Worm (Caenorhabditis elegans) whole organism, young adult: ENCODE results near the gene srw-34.

Source experiments
- B0035.1 ChIP-seq: sonication (generic microtip); optimal IDR thresholded peaks from 2 replicates; lab custom pipeline; 2016; ENCODE audit warnings: missing genetic modification characterization, mild to moderate bottlenecking, missing compliant biosample characterization, missing genotype, missing genetic modification reagents
- B0261.1 ChIP-seq: sonication (generic microtip); optimal IDR thresholded peaks from 2 replicates; lab custom pipeline; 2016; ENCODE audit warnings: mild to moderate bottlenecking, missing genetic modification characterization, moderate library complexity, missing compliant biosample characterization
- C17E4.6 ChIP-seq: fragments of 200-800 bp; sonication (Bioruptor generic); IDR thresholded peaks from 2 replicates; pipeline ENCODE4 v1.3.6; 2022; ENCODE audit warnings: missing genetic modification reagents, missing genetic modification characterization, missing compliant biosample characterization
- F22D6.2 ChIP-seq: sonication (generic microtip); optimal IDR thresholded peaks from 2 replicates; lab custom pipeline; 2016; ENCODE audit warnings: mild to moderate bottlenecking, missing genetic modification characterization, missing compliant biosample characterization
- F33H1.4 ChIP-seq: fragments of 200-800 bp; sonication (Bioruptor generic); IDR thresholded peaks from 2 replicates; pipeline ENCODE4 v1.3.6; 2022; ENCODE audit warnings: missing genetic modification reagents, missing genetic modification characterization, missing compliant biosample characterization
- F37B4.10 ChIP-seq: fragments of 200-800 bp; sonication (Bioruptor generic); IDR thresholded peaks from 2 replicates; pipeline ENCODE4 v1.3.6; 2022; ENCODE audit warnings: missing genetic modification characterization, missing compliant biosample characterization
- F39B2.1 ChIP-seq: fragments of 200-800 bp; sonication (Bioruptor generic); IDR thresholded peaks from 2 replicates; pipeline ENCODE4 v1.3.6; 2022; ENCODE audit warnings: missing genetic modification reagents, missing genetic modification characterization, missing compliant biosample characterization
- F49E8.2 ChIP-seq: sonication (generic microtip); optimal IDR thresholded peaks from 3 replicates; lab custom pipeline; 2017; ENCODE audit warnings: missing genetic modification characterization, mild to moderate bottlenecking, missing compliant biosample characterization, antibody characterized with exemption, moderate library complexity; ENCODE audit not compliant: insufficient read depth
- F57C9.4 ChIP-seq: sonication (generic microtip); optimal IDR thresholded peaks from 2 replicates; lab custom pipeline; 2017; ENCODE audit warnings: mild to moderate bottlenecking, missing genetic modification characterization, missing compliant biosample characterization
- K12H6.12 ChIP-seq: fragments of 200-800 bp; sonication (Bioruptor generic); optimal IDR thresholded peaks from 2 replicates; lab custom pipeline; 2018; ENCODE audit warnings: mild to moderate bottlenecking, missing genetic modification characterization, missing compliant biosample characterization
- T07F8.4 ChIP-seq: sonication (generic microtip); optimal IDR thresholded peaks from 2 replicates; lab custom pipeline; 2016; ENCODE audit warnings: mild to moderate bottlenecking, missing genetic modification characterization, moderate library complexity, missing compliant biosample characterization
- T26A5.8 ChIP-seq: sonication (generic microtip); optimal IDR thresholded peaks from 2 replicates; lab custom pipeline; 2016; ENCODE audit warnings: missing genetic modification characterization, missing compliant biosample characterization
- ZK185.1 ChIP-seq: sonication (generic microtip); optimal IDR thresholded peaks from 2 replicates; lab custom pipeline; 2016; ENCODE audit warnings: mild to moderate bottlenecking, missing genetic modification characterization, missing compliant biosample characterization; ENCODE audit not compliant: poor library complexity, severe bottlenecking
- akir-1 ChIP-seq: fragments of 200-800 bp; sonication (Bioruptor generic); optimal IDR thresholded peaks from 2 replicates; lab custom pipeline; 2018; ENCODE audit warnings: mild to moderate bottlenecking, missing genetic modification characterization, moderate library complexity, missing compliant biosample characterization
- aptf-2 ChIP-seq: fragments of 200-800 bp; sonication (Bioruptor generic); conservative IDR thresholded peaks from 2 replicates; pipeline ENCODE4 v1.3.6; 2022; ENCODE audit warnings: missing genetic modification reagents, missing genetic modification characterization, missing compliant biosample characterization
- athp-1 ChIP-seq: sonication (generic microtip); optimal IDR thresholded peaks from 2 replicates; lab custom pipeline; 2017; ENCODE audit warnings: mild to moderate bottlenecking, missing genetic modification characterization, missing compliant biosample characterization
- attf-6 ChIP-seq: fragments of 200-800 bp; sonication (Bioruptor generic); IDR thresholded peaks from 2 replicates; pipeline ENCODE4 v1.3.6; 2022; ENCODE audit warnings: missing genetic modification reagents, missing genetic modification characterization, missing compliant biosample characterization
- bed-2 ChIP-seq: fragments of 200-800 bp; sonication (Bioruptor generic); IDR thresholded peaks from 2 replicates; pipeline ENCODE4 v1.3.6; 2022; ENCODE audit warnings: missing genetic modification reagents, missing genetic modification characterization, missing compliant biosample characterization
- ceh-100 ChIP-seq: fragments of 200-800 bp; sonication (Bioruptor generic); IDR thresholded peaks from 2 replicates; pipeline ENCODE4 v1.3.6; 2022; ENCODE audit warnings: missing genetic modification reagents, missing genetic modification characterization, missing compliant biosample characterization
- ceh-27 ChIP-seq: fragments of 200-800 bp; sonication (Bioruptor generic); optimal IDR thresholded peaks from 2 replicates; lab custom pipeline; 2018; ENCODE audit warnings: mild to moderate bottlenecking, missing genetic modification characterization, moderate library complexity, missing compliant biosample characterization
- ceh-91 ChIP-seq: fragments of 200-800 bp; sonication (Bioruptor generic); IDR thresholded peaks from 2 replicates; pipeline ENCODE4 v1.3.6; 2022; ENCODE audit warnings: missing genetic modification reagents, missing genetic modification characterization, missing compliant biosample characterization
- die-1 ChIP-seq: sonication (generic microtip); optimal IDR thresholded peaks from 2 replicates; lab custom pipeline; 2016; ENCODE audit warnings: missing genotype, mild to moderate bottlenecking, missing genetic modification characterization, missing compliant biosample characterization
- dpl-1 ChIP-seq: fragments of 150-350 bp; optimal IDR thresholded peaks from 2 replicates; lab custom pipeline; 2014; ENCODE audit warnings: missing biosample characterization, missing genetic modification reagents, missing genetic modification characterization
- egl-18 ChIP-seq: fragments of 200-800 bp; sonication (Bioruptor generic); IDR thresholded peaks from 2 replicates; pipeline ENCODE4 v1.3.6; 2022; ENCODE audit warnings: missing genetic modification reagents, missing genetic modification characterization, missing compliant biosample characterization
- egl-44 ChIP-seq: fragments of 200-800 bp; sonication (Bioruptor generic); IDR thresholded peaks from 2 replicates; pipeline ENCODE4 v1.3.6; 2022; ENCODE audit warnings: missing genetic modification reagents, missing genetic modification characterization, missing compliant biosample characterization
- him-1 ChIP-seq: sonication (generic microtip); optimal IDR thresholded peaks from 2 replicates; lab custom pipeline; 2016; ENCODE audit warnings: missing genotype, missing genetic modification reagents, missing genetic modification characterization, missing compliant biosample characterization
- lin-35 ChIP-seq, 3 experiments: fragments of 150-350 bp in 2 of 3; sonication (generic microtip) in 1 of 3; optimal IDR thresholded peaks; 2 replicates each; lab custom pipeline; 2014 to 2018; ENCODE audit warnings: missing biosample characterization in 3 of 3, missing genetic modification characterization in 3 of 3, missing genetic modification reagents in 3 of 3
- madf-3 ChIP-seq: fragments of 200-800 bp; sonication (Bioruptor generic); IDR thresholded peaks from 2 replicates; pipeline ENCODE4 v1.3.6; 2022; ENCODE audit warnings: missing genetic modification reagents, missing genetic modification characterization, missing compliant biosample characterization
- mel-28 ChIP-seq: sonication (generic microtip); optimal IDR thresholded peaks from 2 replicates; lab custom pipeline; 2016; ENCODE audit warnings: borderline replicate concordance, mild to moderate bottlenecking, missing genetic modification characterization, missing compliant biosample characterization
- mxl-1 ChIP-seq: sonication (generic microtip); optimal IDR thresholded peaks from 2 replicates; lab custom pipeline; 2016; ENCODE audit warnings: missing genetic modification characterization, missing compliant biosample characterization
- nhr-179 ChIP-seq: sonication (generic microtip); optimal IDR thresholded peaks from 2 replicates; lab custom pipeline; 2016; ENCODE audit warnings: mild to moderate bottlenecking, missing genetic modification characterization, missing compliant biosample characterization
- nhr-80 ChIP-seq: sonication (generic microtip); optimal IDR thresholded peaks from 2 replicates; lab custom pipeline; 2016; ENCODE audit warnings: missing genetic modification characterization, missing compliant biosample characterization
- pbrm-1 ChIP-seq: fragments of 200-800 bp; sonication (Bioruptor generic); IDR thresholded peaks from 2 replicates; pipeline ENCODE4 v1.3.6; 2022; ENCODE audit warnings: missing genetic modification reagents, missing genetic modification characterization, missing compliant biosample characterization
- rec-8 ChIP-seq, 2 experiments: sonication (generic microtip); optimal IDR thresholded peaks; 2 replicates each; lab custom pipeline; 2016; ENCODE audit warnings: mild to moderate bottlenecking in 2 of 2, missing genetic modification characterization in 2 of 2, missing genetic modification reagents in 2 of 2, missing genotype in 2 of 2, missing biosample characterization in 1 of 2, missing compliant biosample characterization in 1 of 2, moderate library complexity in 1 of 2
- repo-1 ChIP-seq: sonication (generic microtip); optimal IDR thresholded peaks from 2 replicates; lab custom pipeline; 2017; ENCODE audit warnings: mild to moderate bottlenecking, missing genetic modification characterization, missing compliant biosample characterization
- rpc-1 ChIP-seq, 2 experiments: fragments of 150-350 bp in 1 of 2; sonication (generic microtip) in 1 of 2; optimal IDR thresholded peaks; 2 replicates each; lab custom pipeline; 2014 to 2018; ENCODE audit warnings: missing biosample characterization in 1 of 2, missing genetic modification characterization in 1 of 2, missing genetic modification reagents in 1 of 2, missing genotype in 1 of 2
- sea-2 ChIP-seq: fragments of 200-800 bp; sonication (Bioruptor generic); IDR thresholded peaks from 2 replicates; pipeline ENCODE4 v1.3.6; 2022; ENCODE audit warnings: missing genetic modification characterization, missing compliant biosample characterization
- snpc-3.4 ChIP-seq: sonication (generic microtip); optimal IDR thresholded peaks from 2 replicates; lab custom pipeline; 2017; ENCODE audit warnings: missing genetic modification characterization, mild to moderate bottlenecking, missing compliant biosample characterization, antibody characterized with exemption, moderate library complexity, missing genotype, missing genetic modification reagents
- unc-62 ChIP-seq: fragments of 150-350 bp; optimal IDR thresholded peaks from 2 replicates; lab custom pipeline; 2014; ENCODE audit warnings: missing biosample characterization, missing genetic modification reagents, missing genetic modification characterization
- ztf-18 ChIP-seq: sonication (generic microtip); optimal IDR thresholded peaks from 2 replicates; lab custom pipeline; 2016; ENCODE audit warnings: missing genotype, mild to moderate bottlenecking, missing genetic modification characterization, missing compliant biosample characterization

srw-34 gene

DNA sequence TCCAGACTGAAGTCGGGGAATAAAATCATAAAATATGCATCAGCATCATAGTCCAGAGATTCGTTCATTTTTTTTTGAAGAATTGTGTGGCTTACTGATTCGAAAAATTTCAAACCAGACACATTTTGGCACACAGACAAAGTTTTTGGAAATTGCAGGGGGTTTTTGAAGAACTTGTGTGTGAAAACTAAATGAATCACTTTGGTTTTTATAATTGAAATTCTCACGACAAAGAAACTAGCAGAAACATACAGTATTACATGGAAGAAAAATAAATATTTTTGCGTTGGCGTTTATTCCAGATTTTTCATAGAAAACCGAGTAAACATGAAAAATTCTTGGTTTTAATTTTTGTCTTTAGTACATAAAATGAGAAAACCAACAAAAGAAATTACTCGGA is at the start of gene srw-34:
Gene srw-34 (minus strand): TSS at position 101 of the 400 bp plus-strand sequence.
- no peak for TF ChIP-seq mel-28 (tag; lab: Kevin White, UChicago)
- no peak for TF ChIP-seq snpc-3.4 (tag; lab: Kevin White, UChicago)
- TF ChIP-seq pbrm-1 (GFP tag; lab: Robert Waterston, UW) = no peak
- TF ChIP-seq nhr-80 (tag; lab: Kevin White, UChicago) = no peak
- no peak for TF ChIP-seq madf-3
- TF ChIP-seq B0261.1 = no peak
- TF ChIP-seq F49E8.2 = no peak
- no peak for TF ChIP-seq T07F8.4
- no peak for TF ChIP-seq F22D6.2 (tag; lab: Kevin White, UChicago)
- TF ChIP-seq nhr-179 = no peak
- TF ChIP-seq akir-1 = no peak
- TF ChIP-seq aptf-2 (GFP tag; lab: Robert Waterston, UW) = no peak
- TF ChIP-seq egl-44 (GFP tag; lab: Robert Waterston, UW) = no peak
- TF ChIP-seq mxl-1 (tag; lab: Kevin White, UChicago) = no peak
- no peak for TF ChIP-seq ceh-27 (GFP tag; lab: Kevin White, UChicago)
- no peak for TF ChIP-seq athp-1 (tag; lab: Kevin White, UChicago)

DNA sequence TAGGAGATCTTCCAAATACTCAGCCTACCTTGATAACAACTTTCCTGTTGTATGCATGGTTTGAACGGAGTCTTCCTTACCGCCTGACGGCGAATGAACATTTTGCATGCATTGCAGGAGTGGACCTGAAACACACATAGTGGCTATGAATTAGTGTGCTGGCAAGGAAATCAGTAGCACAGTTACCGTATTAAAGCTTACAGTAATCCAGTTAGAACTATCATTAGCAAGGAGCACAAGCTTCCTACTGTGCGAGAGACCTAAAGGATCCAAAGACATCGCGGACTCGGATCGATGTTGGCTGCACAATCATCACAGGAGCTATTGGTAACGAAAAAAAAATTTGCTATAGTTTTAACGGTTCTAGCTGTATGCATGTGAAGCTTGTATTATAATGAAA is 48.6 kb upstream of the srw-34 start, which contains the start of gene nhr-233:
Gene nhr-233 (minus strand): TSS at position 101 of the 400 bp plus-strand sequence.
- no peak for TF ChIP-seq F57C9.4 (tag; lab: Kevin White, UChicago)
- no peak for TF ChIP-seq rec-8 (tag; optimal IDR thresholded peaks at IDR 0.05; lab: Kevin White, UChicago)
- TF ChIP-seq rpc-1 (optimal IDR thresholded peaks at IDR 0.05; lab: Kevin White, UChicago) = no peak
- no peak for TF ChIP-seq rpc-1 (tag; optimal IDR thresholded peaks at IDR 0.05; lab: Kevin White, UChicago)
- no peak for TF ChIP-seq egl-18 (GFP tag; lab: Robert Waterston, UW)
- no peak for TF ChIP-seq bed-2 (GFP tag; lab: Robert Waterston, UW)
- TF ChIP-seq F33H1.4 (GFP tag; lab: Robert Waterston, UW) = no peak

DNA sequence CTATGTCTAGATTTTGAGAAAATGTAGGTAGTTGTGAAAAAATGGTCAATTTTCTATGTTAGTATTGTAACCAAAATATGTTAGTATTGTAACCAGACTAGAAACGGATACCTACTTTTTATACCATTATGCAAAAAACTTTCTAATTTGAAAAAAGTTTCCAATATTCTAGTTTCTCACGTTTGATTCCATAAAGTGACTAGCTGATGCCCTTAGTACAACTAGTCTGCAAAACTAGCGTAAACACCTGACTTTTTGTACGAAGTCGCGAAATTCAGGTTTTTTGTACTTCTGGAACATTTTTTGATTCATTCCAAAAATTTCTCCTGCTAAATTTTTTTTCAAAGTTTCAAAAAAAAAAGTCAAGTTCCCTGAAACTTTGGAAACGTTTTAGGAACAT is 45.9 kb upstream of the srw-34 start:
- TF ChIP-seq die-1 (tag; lab: Kevin White, UChicago) = no peak
- no peak for TF ChIP-seq F49E8.2
- TF ChIP-seq F37B4.10 (GFP tag; lab: Robert Waterston, UW) = no peak
- TF ChIP-seq ceh-91 (GFP tag; lab: Robert Waterston, UW) = no peak
- TF ChIP-seq K12H6.12 = no peak
- no peak for TF ChIP-seq dpl-1
- no peak for TF ChIP-seq ZK185.1 (tag; lab: Kevin White, UChicago)
- TF ChIP-seq madf-3 = no peak
- no peak for TF ChIP-seq ceh-100 (GFP tag; lab: Robert Waterston, UW)
- TF ChIP-seq sea-2 = no peak
- TF ChIP-seq rec-8 (tag; optimal IDR thresholded peaks at IDR 0.05; lab: Kevin White, UChicago) = no peak
- no peak for TF ChIP-seq ztf-18 (tag; lab: Kevin White, UChicago)
- no peak for TF ChIP-seq B0035.1 (tag; lab: Kevin White, UChicago)
- TF ChIP-seq lin-35 (GFP tag; optimal IDR thresholded peaks at IDR 0.05; lab: Kevin White, UChicago) = no peak

DNA sequence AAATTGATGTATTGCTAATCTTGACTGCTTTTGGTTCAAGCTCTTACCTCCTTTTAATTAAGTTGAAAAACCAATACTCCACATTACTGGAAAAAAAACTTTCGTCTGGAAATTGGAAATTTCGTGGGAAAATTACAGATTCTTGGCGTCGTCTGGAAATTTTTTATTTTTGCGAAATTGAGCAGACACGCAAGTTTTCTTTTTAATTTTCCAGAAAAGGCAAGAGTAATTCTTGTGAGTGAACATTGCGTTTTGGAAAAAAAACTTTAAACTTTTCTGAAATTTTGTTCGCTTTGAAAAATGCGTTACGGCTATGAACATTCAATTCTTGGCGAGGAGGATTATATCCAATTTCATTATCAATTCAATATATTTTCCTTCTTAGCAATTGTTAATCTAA is 43.5 kb upstream of the srw-34 start, which contains the start of gene sru-45:
Gene sru-45 (plus strand): TSS at position 301 of the 400 bp plus-strand sequence.
- no peak for TF ChIP-seq him-1
- no peak for TF ChIP-seq unc-62
- TF ChIP-seq nhr-179 = no peak
- no peak for TF ChIP-seq T26A5.8
- TF ChIP-seq B0261.1 = no peak
- TF ChIP-seq madf-3 = no peak
- no peak for TF ChIP-seq F37B4.10 (GFP tag; lab: Robert Waterston, UW)
- TF ChIP-seq F39B2.1 = no peak
- no peak for TF ChIP-seq C17E4.6 (GFP tag; lab: Robert Waterston, UW)
- TF ChIP-seq repo-1 = no peak
- TF ChIP-seq attf-6 (GFP tag; lab: Robert Waterston, UW) = no peak
- no peak for TF ChIP-seq ztf-18 (tag; lab: Kevin White, UChicago)
